Fruit fly (Drosophila melanogaster) whole organism, embryonic: ENCODE results near the gene CG43322.

ENCODE experiments used
- Adf1 ChIP-seq: fragments of 200-800 bp; sonication (Bioruptor generic); IDR thresholded peaks from 2 replicates; pipeline ENCODE4 v1.3.6; 2022; ENCODE audit warnings: missing biosample characterization, missing genetic modification characterization
- Atf-2 ChIP-seq: fragments of 200-800 bp; sonication (Bioruptor generic); optimal IDR thresholded peaks from 2 replicates; lab custom pipeline; 2016; ENCODE audit warnings: missing biosample characterization, missing genetic modification characterization
- B-H1 ChIP-seq: fragments of 200-800 bp; sonication (Bioruptor generic); IDR thresholded peaks from 3 replicates; pipeline ENCODE4 v1.3.6; 2022; ENCODE audit warnings: missing biosample characterization, missing genetic modification characterization
- CG13624 ChIP-seq: fragments of 200-800 bp; sonication (Bioruptor generic); optimal IDR thresholded peaks from 2 replicates; lab custom pipeline; 2016; ENCODE audit warnings: missing biosample characterization, missing genetic modification characterization
- CG14441 ChIP-seq: fragments of 200-800 bp; sonication (Bioruptor generic); IDR thresholded peaks from 2 replicates; pipeline ENCODE4 v1.3.6; 2022; ENCODE audit warnings: missing biosample characterization, missing genetic modification characterization
- CG1792 ChIP-seq: fragments of 200-800 bp; sonication (Bioruptor generic); optimal IDR thresholded peaks from 2 replicates; lab custom pipeline; 2016; ENCODE audit warnings: missing biosample characterization, missing genetic modification characterization
- CG2120 ChIP-seq: fragments of 200-800 bp; sonication (Bioruptor generic); optimal IDR thresholded peaks from 3 replicates; lab custom pipeline; 2016; ENCODE audit warnings: missing biosample characterization, missing genetic modification characterization
- CG2875 ChIP-seq: fragments of 200-800 bp; sonication (Bioruptor generic); optimal IDR thresholded peaks from 2 replicates; lab custom pipeline; 2017; ENCODE audit warnings: missing biosample characterization, mild to moderate bottlenecking, missing genetic modification characterization, missing genetic modification reagents
- CG31224 ChIP-seq: fragments of 200-800 bp; sonication (Bioruptor generic); IDR thresholded peaks from 2 replicates; pipeline ENCODE4 v1.3.6; 2022; ENCODE audit warnings: missing biosample characterization, missing genetic modification characterization
- CG4707 ChIP-seq: fragments of 200-800 bp; sonication (Bioruptor generic); optimal IDR thresholded peaks from 2 replicates; lab custom pipeline; 2018; ENCODE audit warnings: missing biosample characterization, mild to moderate bottlenecking, missing genetic modification characterization, moderate library complexity
- CG6175 ChIP-seq: fragments of 200-800 bp; sonication (Bioruptor generic); IDR thresholded peaks from 3 replicates; pipeline ENCODE4 v1.3.6; 2022; ENCODE audit warnings: missing biosample characterization, missing genetic modification characterization
- CG7372 ChIP-seq: fragments of 200-800 bp; sonication (Bioruptor generic); IDR thresholded peaks from 2 replicates; pipeline ENCODE4 v1.3.6; 2022; ENCODE audit warnings: missing biosample characterization, missing genetic modification characterization
- Doc3 ChIP-seq: fragments of 200-800 bp; sonication (Bioruptor generic); IDR thresholded peaks from 3 replicates; pipeline ENCODE4 v1.3.6; 2022; ENCODE audit warnings: missing biosample characterization, missing genetic modification characterization; ENCODE audit not compliant: partially characterized antibody
- E2f2 ChIP-seq: fragments of 200-800 bp; sonication (Bioruptor generic); IDR thresholded peaks from 2 replicates; pipeline ENCODE4 v1.3.6; 2022; ENCODE audit warnings: missing biosample characterization, missing genetic modification characterization
- ERR ChIP-seq: fragments of 200-800 bp; sonication (Bioruptor generic); optimal IDR thresholded peaks from 2 replicates; lab custom pipeline; 2016; ENCODE audit warnings: missing biosample characterization, missing genetic modification characterization
- Fer2 ChIP-seq: fragments of 200-800 bp; sonication (Bioruptor generic); optimal IDR thresholded peaks from 2 replicates; lab custom pipeline; 2018; ENCODE audit warnings: missing biosample characterization, mild to moderate bottlenecking, missing genetic modification characterization, moderate library complexity
- HLH3B ChIP-seq: fragments of 200-800 bp; sonication (Bioruptor generic); IDR thresholded peaks from 2 replicates; pipeline ENCODE4 v1.3.6; 2022; ENCODE audit warnings: missing biosample characterization, missing genetic modification characterization
- HLH4C ChIP-seq: fragments of 200-800 bp; sonication (Bioruptor generic); IDR thresholded peaks from 3 replicates; pipeline ENCODE4 v1.3.6; 2022; ENCODE audit warnings: missing biosample characterization, missing genetic modification characterization; ENCODE audit not compliant: partially characterized antibody
- Hsf ChIP-seq: fragments of 200-800 bp; sonication (Bioruptor generic); optimal IDR thresholded peaks from 3 replicates; lab custom pipeline; 2016; ENCODE audit warnings: missing biosample characterization, missing genetic modification characterization
- MBD-R2 ChIP-seq: fragments of 200-800 bp; sonication (Bioruptor generic); IDR thresholded peaks from 2 replicates; pipeline ENCODE4 v1.3.6; 2022; ENCODE audit warnings: missing biosample characterization, missing genetic modification characterization
- Med ChIP-seq: fragments of 200-800 bp; sonication (Bioruptor generic); peaks from one replicate; lab custom pipeline; 2016; ENCODE audit warnings: missing biosample characterization, missing genetic modification characterization, mild to moderate bottlenecking, inconsistent platforms, moderate library complexity
- NK7.1 ChIP-seq: fragments of 200-800 bp; sonication (Bioruptor generic); optimal IDR thresholded peaks from 3 replicates; lab custom pipeline; 2016; ENCODE audit warnings: missing biosample characterization, missing genetic modification characterization
- ap ChIP-seq: fragments of 200-800 bp; sonication (Bioruptor generic); IDR thresholded peaks from 2 replicates; pipeline ENCODE4 v1.3.6; 2022; ENCODE audit warnings: missing biosample characterization, missing genetic modification characterization
- ara ChIP-seq: fragments of 200-800 bp; sonication (Bioruptor generic); IDR thresholded peaks from 2 replicates; pipeline ENCODE4 v1.3.6; 2022; ENCODE audit warnings: missing biosample characterization, missing genetic modification characterization
- bigmax ChIP-seq: fragments of 200-800 bp; sonication (Bioruptor generic); optimal IDR thresholded peaks from 2 replicates; lab custom pipeline; 2018; ENCODE audit warnings: missing biosample characterization, mild to moderate bottlenecking, missing genetic modification characterization
- cato ChIP-seq: fragments of 200-800 bp; sonication (Bioruptor generic); optimal IDR thresholded peaks from 2 replicates; lab custom pipeline; 2016; ENCODE audit warnings: missing biosample characterization, missing genetic modification characterization, borderline replicate concordance
- dpn ChIP-seq, 2 experiments: fragments of 200-800 bp; sonication (Bioruptor generic); optimal IDR thresholded peaks; 3 replicates each; lab custom pipeline; 2016; ENCODE audit warnings: missing biosample characterization in 2 of 2, missing genetic modification characterization in 2 of 2
- dysf ChIP-seq: fragments of 200-800 bp; sonication (Bioruptor generic); IDR thresholded peaks from 3 replicates; pipeline ENCODE4 v1.3.6; 2022; ENCODE audit warnings: missing biosample characterization, missing genetic modification characterization
- ems ChIP-seq: fragments of 200-800 bp; sonication (Bioruptor generic); optimal IDR thresholded peaks from 3 replicates; lab custom pipeline; 2016; ENCODE audit warnings: missing biosample characterization, missing genetic modification characterization
- esg ChIP-seq: fragments of 200-800 bp; sonication (Bioruptor generic); conservative IDR thresholded peaks from 2 replicates; pipeline ENCODE4 v1.3.6; 2022; ENCODE audit warnings: missing biosample characterization, missing genetic modification characterization
- gsb ChIP-seq: fragments of 200-800 bp; sonication (Bioruptor generic); IDR thresholded peaks from 2 replicates; pipeline ENCODE4 v1.3.6; 2022; ENCODE audit warnings: missing biosample characterization, missing genetic modification characterization
- ham ChIP-seq: fragments of 200-800 bp; sonication (Bioruptor generic); IDR thresholded peaks from 2 replicates; pipeline ENCODE4 v1.3.6; 2022; ENCODE audit warnings: missing biosample characterization, missing genetic modification characterization
- her ChIP-seq: fragments of 200-800 bp; sonication (Bioruptor generic); optimal IDR thresholded peaks from 2 replicates; lab custom pipeline; 2016; ENCODE audit warnings: missing biosample characterization, missing genetic modification characterization
- kay ChIP-seq: fragments of 200-800 bp; sonication (Bioruptor generic); optimal IDR thresholded peaks from 2 replicates; lab custom pipeline; 2016; ENCODE audit warnings: missing biosample characterization, missing genetic modification characterization
- luna ChIP-seq: fragments of 200-800 bp; sonication (Bioruptor generic); optimal IDR thresholded peaks from 2 replicates; lab custom pipeline; 2016; ENCODE audit warnings: missing biosample characterization, missing genetic modification characterization
- maf-S ChIP-seq: fragments of 200-800 bp; sonication (Bioruptor generic); optimal IDR thresholded peaks from 2 replicates; lab custom pipeline; 2016; ENCODE audit warnings: missing biosample characterization, missing genetic modification characterization
- mam ChIP-seq: fragments of 200-800 bp; sonication (Bioruptor generic); optimal IDR thresholded peaks from 3 replicates; lab custom pipeline; 2016; ENCODE audit warnings: missing biosample characterization, missing genetic modification characterization
- mirr ChIP-seq: fragments of 200-800 bp; sonication (Bioruptor generic); optimal IDR thresholded peaks from 3 replicates; lab custom pipeline; 2018; ENCODE audit warnings: missing biosample characterization, mild to moderate bottlenecking, missing genetic modification characterization
- nau ChIP-seq: fragments of 200-800 bp; sonication (Bioruptor generic); optimal IDR thresholded peaks from 3 replicates; lab custom pipeline; 2017; ENCODE audit warnings: missing biosample characterization, mild to moderate bottlenecking, missing genetic modification characterization, missing genetic modification reagents
- pan ChIP-seq, 4 experiments: fragments of >200 bp in 3 of 4; fragments of 200-800 bp in 1 of 4; sonication (Bioruptor generic) in 1 of 4; optimal IDR thresholded peaks in 3 of 4; IDR thresholded peaks in 1 of 4; 2 replicates each; pipeline versions ENCODE4 v1.3.6 to Lab custom; 2017 to 2022; ENCODE audit warnings: missing biosample characterization in 2 of 4, missing genetic modification characterization in 2 of 4, mixed read lengths in 1 of 4
- pb ChIP-seq: fragments of 200-800 bp; sonication (Bioruptor generic); optimal IDR thresholded peaks from 3 replicates; lab custom pipeline; 2016; ENCODE audit warnings: missing biosample characterization, missing genetic modification characterization
- slp2 ChIP-seq: fragments of 200-800 bp; sonication (Bioruptor generic); optimal IDR thresholded peaks from 2 replicates; lab custom pipeline; 2016; ENCODE audit warnings: missing biosample characterization, missing genetic modification characterization
- sna ChIP-seq: fragments of 200-800 bp; sonication (Bioruptor generic); IDR thresholded peaks from 2 replicates; pipeline ENCODE4 v1.3.6; 2022; ENCODE audit warnings: missing biosample characterization, missing genetic modification characterization; ENCODE audit not compliant: partially characterized antibody
- so ChIP-seq: fragments of 200-800 bp; sonication (Bioruptor generic); IDR thresholded peaks from 3 replicates; pipeline ENCODE4 v1.3.6; 2022; ENCODE audit warnings: missing biosample characterization, missing genetic modification characterization
- sob ChIP-seq: fragments of 200-800 bp; sonication (Bioruptor generic); IDR thresholded peaks from 2 replicates; pipeline ENCODE4 v1.3.6; 2022; ENCODE audit warnings: missing biosample characterization, missing genetic modification characterization
- sqz ChIP-seq: fragments of 200-800 bp; sonication (Bioruptor generic); optimal IDR thresholded peaks from 3 replicates; lab custom pipeline; 2018; ENCODE audit warnings: missing biosample characterization, mild to moderate bottlenecking, missing genetic modification characterization
- stwl ChIP-seq: fragments of 200-800 bp; sonication (Bioruptor generic); optimal IDR thresholded peaks from 3 replicates; lab custom pipeline; 2018; ENCODE audit warnings: missing biosample characterization, mild to moderate bottlenecking, missing genetic modification characterization, moderate library complexity
- unpg ChIP-seq: fragments of 200-800 bp; sonication (Bioruptor generic); optimal IDR thresholded peaks from 3 replicates; lab custom pipeline; 2018; ENCODE audit warnings: missing biosample characterization, mild to moderate bottlenecking, missing genetic modification characterization, moderate library complexity
- vnd ChIP-seq: fragments of 200-800 bp; sonication (Bioruptor generic); IDR thresholded peaks from 3 replicates; pipeline ENCODE4 v1.3.6; 2022; ENCODE audit warnings: missing biosample characterization, missing genetic modification characterization; ENCODE audit not compliant: partially characterized antibody
- zfh1 ChIP-seq: fragments of 200-800 bp; sonication (Bioruptor generic); IDR thresholded peaks from 3 replicates; pipeline ENCODE4 v1.3.6; 2022; ENCODE audit warnings: missing biosample characterization, missing genetic modification characterization

CG43322 gene

DNA sequence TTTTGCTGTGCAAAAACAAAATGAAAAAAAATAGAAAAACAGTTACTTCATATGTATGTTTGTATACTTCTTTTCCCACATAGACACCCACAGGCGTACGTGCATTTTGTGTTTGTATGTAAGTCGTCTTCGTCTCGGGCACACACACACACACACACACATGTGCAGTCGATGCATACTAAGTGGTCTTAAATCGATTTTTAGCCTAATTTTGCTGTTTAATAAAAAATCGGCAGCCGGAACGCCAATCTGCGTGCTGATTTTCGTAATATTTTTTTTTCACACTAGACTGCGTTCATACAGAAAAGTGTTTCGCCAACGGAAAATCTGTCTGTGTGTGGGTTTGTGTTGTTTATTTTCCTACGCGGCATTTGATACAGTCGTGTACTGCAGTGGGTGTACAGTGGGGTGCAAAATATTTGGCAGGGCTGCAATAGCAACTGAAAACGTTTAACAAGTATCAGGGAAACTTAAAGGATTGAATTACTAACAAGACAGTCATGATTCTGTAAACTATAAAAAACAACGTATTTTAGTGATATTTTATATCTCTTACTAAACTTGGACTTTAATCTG is 20.0 kb downstream of the CG43322 start (continued):
- no peak for TF ChIP-seq kay
- TF ChIP-seq mirr (GFP tag; lab: Kevin White, UChicago): peak; percentile 15
- TF ChIP-seq unpg (GFP tag; lab: Kevin White, UChicago): peak; percentile 4
- peak; percentile 54 for TF ChIP-seq Hsf (GFP tag; lab: Kevin White, UChicago)
- peak; percentile 38; the same call in 1 of the 3 replicates for TF ChIP-seq B-H1 (GFP tag; lab: Robert Waterston, UW)
- peak; percentile 8 for TF ChIP-seq CG4707 (GFP tag; lab: Kevin White, UChicago)
- no peak for TF ChIP-seq cato (GFP tag; lab: Kevin White, UChicago)
- peak; percentile 59 for TF ChIP-seq mam (GFP tag; lab: Kevin White, UChicago)
- TF ChIP-seq CG31224: no peak
- TF ChIP-seq ap (GFP tag; lab: Robert Waterston, UW): no peak
- no peak for TF ChIP-seq dysf
- no peak for TF ChIP-seq Fer2 (tag; lab: Kevin White, UChicago)
- peak; percentile 45; the same call in 1 of the 2 replicates for TF ChIP-seq sob
- 0 out of 2 replicates have a peak, but pooled peaks have one; percentile 31 for TF ChIP-seq MBD-R2 (GFP tag; lab: Robert Waterston, UW)
- TF ChIP-seq sqz (GFP tag; lab: Kevin White, UChicago): peak; percentile 50
- TF ChIP-seq Med (GFP tag; lab: Kevin White, UChicago): peak; percentile 94
- no peak for TF ChIP-seq CG2875 (GFP tag; lab: Kevin White, UChicago)
- no peak for TF ChIP-seq CG7372 (GFP tag; lab: Robert Waterston, UW)
- TF ChIP-seq zfh1 (GFP tag; lab: Robert Waterston, UW): peak; percentile 65; the same call in 2 of the 3 replicates
- no peak for TF ChIP-seq Atf-2
- TF ChIP-seq E2f2 (GFP tag; lab: Robert Waterston, UW): peak; percentile 32; the same call in 1 of the 2 replicates
- peak; percentile 35 for TF ChIP-seq her (GFP tag; lab: Kevin White, UChicago)
- peak; percentile 64 for TF ChIP-seq CG2120 (GFP tag; lab: Kevin White, UChicago)
- TF ChIP-seq CG13624: peak; percentile 60
- TF ChIP-seq pan (optimal IDR thresholded peaks at IDR 0.05; lab: Kevin White, UChicago): no peak
- TF ChIP-seq pan (GFP tag; optimal IDR thresholded peaks at IDR 0.05 in 1 of 2, IDR thresholded peaks at IDR 0.05 in 1 of 2): peak in 1 of 2 experiments; percentile 35
- TF ChIP-seq maf-S (GFP tag; lab: Kevin White, UChicago): peak; percentile 14
- TF ChIP-seq HLH4C: no peak
- 0 out of 2 replicates have a peak, but pooled peaks have one; percentile 21 for TF ChIP-seq HLH3B (GFP tag; lab: Robert Waterston, UW)
- TF ChIP-seq Adf1 (GFP tag; lab: Robert Waterston, UW): peak; percentile 20; the same call in 1 of the 2 replicates
- peak; percentile 19 for TF ChIP-seq ems

DNA sequence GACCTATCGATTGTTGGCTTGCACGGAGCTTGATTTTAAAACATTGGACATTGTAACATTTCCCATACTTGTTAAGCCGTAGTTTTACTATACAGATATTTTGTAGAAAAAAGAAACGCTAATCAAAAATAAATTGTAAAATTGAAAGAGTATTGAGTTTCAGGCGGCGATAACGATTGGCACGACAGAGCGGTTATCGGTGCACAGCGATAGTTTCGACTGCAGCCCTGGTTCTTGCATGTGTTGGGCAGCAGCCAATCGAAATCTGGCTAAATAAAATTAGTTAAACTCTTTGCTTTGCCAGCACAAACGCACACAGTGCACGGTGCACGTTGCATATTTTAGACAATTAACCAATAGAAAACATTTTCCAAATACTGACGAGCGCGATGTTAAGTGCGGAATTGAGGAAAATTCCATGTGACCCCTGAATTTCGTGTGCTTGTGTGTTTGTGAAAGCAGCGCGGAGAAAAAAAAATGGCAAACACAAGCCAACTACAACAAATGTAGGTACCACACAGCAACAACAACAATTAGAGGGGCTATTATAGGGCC is 24.7 kb downstream of the CG43322 start, which contains the start of gene milt:
Gene milt (plus strand): TSS at position 51 of the 555 bp plus-strand sequence.
- TF ChIP-seq ham (GFP tag; lab: Robert Waterston, UW) (no peak), CG1792 (GFP tag; lab: Kevin White, UChicago) (peak; percentile 22), esg (GFP tag; lab: Robert Waterston, UW) (no peak), stwl (peak; percentile 82), pb (no peak), luna (GFP tag; lab: Kevin White, UChicago) (no peak), vnd (GFP tag; lab: Robert Waterston, UW) (peak; percentile 86), so (GFP tag; lab: Robert Waterston, UW) (peak; percentile 72; the same call in 2 of the 3 replicates), gsb (GFP tag; lab: Robert Waterston, UW) (no peak), nau (GFP tag; lab: Kevin White, UChicago) (no peak), ara (no peak), NK7.1 (GFP tag; lab: Kevin White, UChicago) (no peak), dpn (GFP tag; optimal IDR thresholded peaks at IDR 0.05; lab: Kevin White, UChicago) (peak; percentile 15 to 24), sna (GFP tag; lab: Robert Waterston, UW) (peak; percentile 76), Doc3 (GFP tag; lab: Robert Waterston, UW) (peak; percentile 68; the same call in 2 of the 3 replicates), ERR (GFP tag; lab: Kevin White, UChicago) (peak; percentile 52), CG6175 (GFP tag; lab: Robert Waterston, UW) (no peak), bigmax (peak; percentile 37), slp2 (GFP tag; lab: Kevin White, UChicago) (no peak), CG14441 (GFP tag; lab: Robert Waterston, UW) (no peak)
